Worm (Caenorhabditis elegans) whole organism, L1 larva: ENCODE data around the gene zip-8.

Experiments
- C04F5.9 ChIP-seq: sonication (generic microtip); optimal IDR thresholded peaks from 2 replicates; lab custom pipeline; 2016; ENCODE audit warnings: missing genetic modification characterization, missing compliant biosample characterization
- C16A3.4 ChIP-seq: fragments of 150-350 bp; optimal IDR thresholded peaks from 2 replicates; lab custom pipeline; 2014; ENCODE audit warnings: missing biosample characterization, missing genetic modification characterization
- F16B12.6 ChIP-seq: fragments of 150-350 bp; optimal IDR thresholded peaks from 2 replicates; lab custom pipeline; 2014; ENCODE audit warnings: missing biosample characterization, missing genetic modification characterization
- aly-2 ChIP-seq: fragments of 150-350 bp; optimal IDR thresholded peaks from 2 replicates; lab custom pipeline; 2014; ENCODE audit warnings: missing biosample characterization, missing genetic modification characterization
- blmp-1 ChIP-seq: fragments of 150-350 bp; optimal IDR thresholded peaks from 2 replicates; lab custom pipeline; 2014; ENCODE audit warnings: missing biosample characterization, missing genetic modification characterization
- ceh-63 ChIP-seq: fragments of 200-800 bp; sonication (Bioruptor generic); optimal IDR thresholded peaks from 2 replicates; lab custom pipeline; 2018; ENCODE audit warnings: mild to moderate bottlenecking, missing genetic modification characterization, missing compliant biosample characterization
- ceh-88 ChIP-seq: fragments of 200-800 bp; sonication (Bioruptor generic); IDR thresholded peaks from 2 replicates; pipeline ENCODE4 v1.3.6; 2022; ENCODE audit warnings: missing genetic modification characterization, missing compliant biosample characterization
- ceh-90 ChIP-seq: sonication (generic microtip); optimal IDR thresholded peaks from 2 replicates; lab custom pipeline; 2016; ENCODE audit warnings: missing genetic modification characterization, missing compliant biosample characterization
- ces-1 ChIP-seq: fragments of 150-350 bp; optimal IDR thresholded peaks from 2 replicates; lab custom pipeline; 2014; ENCODE audit warnings: missing biosample characterization, missing genetic modification reagents, missing genetic modification characterization
- dpl-1 ChIP-seq, 3 experiments: fragments of 150-350 bp in 2 of 3; sonication (generic microtip) in 1 of 3; optimal IDR thresholded peaks; 2 replicates each; lab custom pipeline; 2014 to 2017; ENCODE audit warnings: missing biosample characterization in 3 of 3, missing genetic modification characterization in 3 of 3, missing genetic modification reagents in 3 of 3
- dsc-1 ChIP-seq: sonication (generic microtip); optimal IDR thresholded peaks from 2 replicates; lab custom pipeline; 2016; ENCODE audit warnings: mild to moderate bottlenecking, missing genetic modification characterization, missing compliant biosample characterization
- efl-1 ChIP-seq, 4 experiments: fragments of 150-350 bp; optimal IDR thresholded peaks in 3 of 4; peaks in 1 of 4; 1 replicate in 1 of 4; 2 replicates in 3 of 4; lab custom pipeline; 2014; ENCODE audit warnings: missing biosample characterization in 2 of 4, missing genetic modification characterization in 2 of 4, missing genetic modification reagents in 2 of 4
- efl-3 ChIP-seq: fragments of 200-800 bp; sonication (Bioruptor generic); optimal IDR thresholded peaks from 2 replicates; lab custom pipeline; 2018; ENCODE audit warnings: mild to moderate bottlenecking, missing genetic modification characterization, missing compliant biosample characterization
- egl-13 ChIP-seq: sonication (generic microtip); optimal IDR thresholded peaks from 2 replicates; lab custom pipeline; 2016; ENCODE audit warnings: missing genotype, missing genetic modification reagents, missing genetic modification characterization, missing compliant biosample characterization
- elt-3 ChIP-seq, 6 experiments: fragments of 150-350 bp in 1 of 6; sonication (generic microtip); optimal IDR thresholded peaks; 2 replicates each; lab custom pipeline; 2017 to 2018; ENCODE audit warnings: missing biosample characterization in 6 of 6, missing genetic modification characterization in 6 of 6, inconsistent platforms in 1 of 6
- fkh-10 ChIP-seq: sonication (generic microtip); optimal IDR thresholded peaks from 2 replicates; lab custom pipeline; 2017; ENCODE audit warnings: missing biosample characterization, missing genetic modification reagents, missing genetic modification characterization
- fos-1 ChIP-seq: fragments of 150-350 bp; optimal IDR thresholded peaks from 2 replicates; lab custom pipeline; 2014; ENCODE audit warnings: missing biosample characterization, missing genetic modification characterization
- grh-1 ChIP-seq: fragments of 200-800 bp; sonication (Bioruptor generic); IDR thresholded peaks from 2 replicates; pipeline ENCODE4 v1.3.6; 2022; ENCODE audit warnings: missing genetic modification reagents, missing genetic modification characterization, missing compliant biosample characterization
- hpl-2 ChIP-seq: fragments of 150-350 bp; optimal IDR thresholded peaks from 2 replicates; lab custom pipeline; 2014; ENCODE audit warnings: missing biosample characterization, missing genetic modification reagents, missing genetic modification characterization
- isw-1 ChIP-seq: fragments of 200-800 bp; sonication (Bioruptor generic); IDR thresholded peaks from 2 replicates; pipeline ENCODE4 v1.3.6; 2022; ENCODE audit warnings: missing genetic modification characterization, missing compliant biosample characterization
- jun-1 ChIP-seq: fragments of 150-350 bp; optimal IDR thresholded peaks from 2 replicates; lab custom pipeline; 2014; ENCODE audit warnings: missing biosample characterization, missing genetic modification reagents, missing genetic modification characterization
- lin-14 ChIP-seq: fragments of 200-800 bp; sonication (Bioruptor generic); optimal IDR thresholded peaks from 2 replicates; lab custom pipeline; 2018; ENCODE audit warnings: mild to moderate bottlenecking, missing genetic modification characterization, moderate library complexity, missing compliant biosample characterization
- lin-15B ChIP-seq: fragments of 150-350 bp; sonication (generic microtip); optimal IDR thresholded peaks from 3 replicates; lab custom pipeline; 2014; ENCODE audit warnings: missing biosample characterization, missing genetic modification characterization
- lin-39 ChIP-seq: fragments of 150-350 bp; optimal IDR thresholded peaks from 2 replicates; lab custom pipeline; 2014; ENCODE audit warnings: missing biosample characterization, missing genetic modification reagents, missing genetic modification characterization
- lir-3 ChIP-seq: sonication (generic microtip); optimal IDR thresholded peaks from 2 replicates; lab custom pipeline; 2016; ENCODE audit warnings: mild to moderate bottlenecking, missing genetic modification characterization, moderate library complexity, missing compliant biosample characterization; ENCODE audit not compliant: poor library complexity
- mab-9 ChIP-seq: fragments of 200-800 bp; sonication (Bioruptor generic); IDR thresholded peaks from 2 replicates; pipeline ENCODE4 v1.3.6; 2022; ENCODE audit warnings: missing genetic modification reagents, missing genetic modification characterization, missing compliant biosample characterization
- mdl-1 ChIP-seq, 2 experiments: fragments of 150-350 bp; optimal IDR thresholded peaks; 2 replicates each; lab custom pipeline; 2014 to 2017; ENCODE audit warnings: missing biosample characterization in 2 of 2, missing genetic modification characterization in 2 of 2, inconsistent platforms in 1 of 2
- nhr-237 ChIP-seq: fragments of 150-350 bp; optimal IDR thresholded peaks from 2 replicates; lab custom pipeline; 2014; ENCODE audit warnings: missing biosample characterization, missing genetic modification characterization
- nhr-28 ChIP-seq: fragments of 150-350 bp; optimal IDR thresholded peaks from 2 replicates; lab custom pipeline; 2014; ENCODE audit warnings: missing biosample characterization, missing genetic modification characterization
- nhr-47 ChIP-seq: sonication (generic microtip); optimal IDR thresholded peaks from 2 replicates; lab custom pipeline; 2016; ENCODE audit warnings: mild to moderate bottlenecking, missing genetic modification characterization, moderate library complexity, missing compliant biosample characterization
- nhr-71 ChIP-seq: sonication (generic microtip); optimal IDR thresholded peaks from 2 replicates; lab custom pipeline; 2016; ENCODE audit warnings: mild to moderate bottlenecking, missing genetic modification characterization, moderate library complexity, missing compliant biosample characterization
- nhr-77 ChIP-seq: fragments of 150-350 bp; optimal IDR thresholded peaks from 2 replicates; lab custom pipeline; 2014; ENCODE audit warnings: missing biosample characterization, missing genetic modification characterization
- nhr-84 ChIP-seq: sonication (generic microtip); optimal IDR thresholded peaks from 2 replicates; lab custom pipeline; 2017; ENCODE audit warnings: missing biosample characterization, missing genetic modification characterization
- nhr-90 ChIP-seq: sonication (generic microtip); optimal IDR thresholded peaks from 2 replicates; lab custom pipeline; 2016; ENCODE audit warnings: mild to moderate bottlenecking, missing genetic modification characterization, missing compliant biosample characterization; ENCODE audit not compliant: poor library complexity
- pag-3 ChIP-seq: sonication (generic microtip); optimal IDR thresholded peaks from 2 replicates; lab custom pipeline; 2017; ENCODE audit warnings: missing genetic modification characterization, mild to moderate bottlenecking, missing compliant biosample characterization, antibody characterized with exemption, borderline replicate concordance; ENCODE audit not compliant: insufficient read depth
- pqm-1 ChIP-seq: sonication (generic microtip); optimal IDR thresholded peaks from 3 replicates; lab custom pipeline; 2017; ENCODE audit warnings: missing biosample characterization, missing genetic modification characterization
- snpc-4 ChIP-seq: fragments of 150-350 bp; optimal IDR thresholded peaks from 2 replicates; lab custom pipeline; 2014; ENCODE audit warnings: missing biosample characterization, missing genetic modification characterization
- sox-4 ChIP-seq: sonication (generic microtip); optimal IDR thresholded peaks from 2 replicates; lab custom pipeline; 2016; ENCODE audit warnings: missing genetic modification characterization, missing compliant biosample characterization
- sptf-1 ChIP-seq: fragments of 150-350 bp; optimal IDR thresholded peaks from 2 replicates; lab custom pipeline; 2014; ENCODE audit warnings: missing biosample characterization, missing genetic modification characterization
- swsn-7 ChIP-seq: sonication (generic microtip); optimal IDR thresholded peaks from 2 replicates; lab custom pipeline; 2016; ENCODE audit warnings: missing genetic modification characterization, missing compliant biosample characterization
- tbx-2 ChIP-seq: sonication (generic microtip); optimal IDR thresholded peaks from 2 replicates; lab custom pipeline; 2016; ENCODE audit warnings: missing genetic modification characterization, missing compliant biosample characterization
- unc-130 ChIP-seq: fragments of 150-350 bp; optimal IDR thresholded peaks from 2 replicates; lab custom pipeline; 2017; ENCODE audit warnings: missing biosample characterization, missing genetic modification characterization, inconsistent platforms
- unc-30 ChIP-seq: sonication (generic microtip); optimal IDR thresholded peaks from 2 replicates; lab custom pipeline; 2017; ENCODE audit warnings: missing biosample characterization, missing genetic modification characterization
- unc-86 ChIP-seq: sonication (generic microtip); optimal IDR thresholded peaks from 2 replicates; lab custom pipeline; 2016; ENCODE audit warnings: missing genetic modification characterization, missing compliant biosample characterization
- xbp-1 ChIP-seq: sonication (generic microtip); optimal IDR thresholded peaks from 2 replicates; lab custom pipeline; 2016; ENCODE audit warnings: missing genetic modification characterization, missing compliant biosample characterization
- zag-1 ChIP-seq: fragments of 150-350 bp; optimal IDR thresholded peaks from 2 replicates; lab custom pipeline; 2014; ENCODE audit warnings: missing biosample characterization, missing genetic modification characterization
- ztf-11 ChIP-seq, 2 experiments: sonication (generic microtip); optimal IDR thresholded peaks; 2 replicates each; lab custom pipeline; 2016 to 2017; ENCODE audit warnings: missing genetic modification characterization in 2 of 2, missing biosample characterization in 1 of 2, missing compliant biosample characterization in 1 of 2

The zip-8 gene

ce11 chrIII:6478256-6479004, at the start of gene zip-8:
zip-8 (plus strand) TSS chrIII:6478955.
- TF ChIP-seq jun-1 (tag; lab: Kevin White, UChicago) (no peak), fos-1 (no peak), C16A3.4 (tag; lab: Kevin White, UChicago) (no peak)

- no peak for TF ChIP-seq mab-9
- TF ChIP-seq pqm-1 (tag; lab: Kevin White, UChicago) = no peak
- TF ChIP-seq xbp-1 (tag; lab: Kevin White, UChicago) = no peak
- TF ChIP-seq ceh-90 = no peak
- no peak for TF ChIP-seq ceh-88 (GFP tag; lab: Robert Waterston, UW)
- no peak for TF ChIP-seq ceh-63 (GFP tag; lab: Kevin White, UChicago)
- no peak for TF ChIP-seq grh-1
- no peak for TF ChIP-seq unc-86 (tag; lab: Kevin White, UChicago)
- no peak for TF ChIP-seq dsc-1
- no peak for TF ChIP-seq isw-1 (GFP tag; lab: Robert Waterston, UW)
- TF ChIP-seq sox-4 = no peak
- TF ChIP-seq mdl-1 (tag; optimal IDR thresholded peaks at IDR 0.05; lab: Kevin White, UChicago) = no peak
- TF ChIP-seq lin-39 (tag; lab: Kevin White, UChicago) = no peak
- no peak for TF ChIP-seq efl-3 (GFP tag; lab: Kevin White, UChicago)
- TF ChIP-seq efl-1 (optimal IDR thresholded peaks at IDR 0.05; lab: Kevin White, UChicago) = no peak
- TF ChIP-seq efl-1 (GFP tag; optimal IDR thresholded peaks at IDR 0.05 in 1 of 2; lab: Kevin White, UChicago) = no peak
- TF ChIP-seq zag-1 (tag; lab: Kevin White, UChicago) = no peak
- no peak for TF ChIP-seq nhr-28
- no peak for TF ChIP-seq blmp-1 (tag; lab: Kevin White, UChicago)
- TF ChIP-seq, all 84 proteins: peak for 0
Observed at ce11 chrIII:6430834-6431233, 47.9 kb upstream of the zip-8 start, which contains the start of gene popl-1. popl-1 (minus strand) TSS chrIII:6430934.

DNA sequence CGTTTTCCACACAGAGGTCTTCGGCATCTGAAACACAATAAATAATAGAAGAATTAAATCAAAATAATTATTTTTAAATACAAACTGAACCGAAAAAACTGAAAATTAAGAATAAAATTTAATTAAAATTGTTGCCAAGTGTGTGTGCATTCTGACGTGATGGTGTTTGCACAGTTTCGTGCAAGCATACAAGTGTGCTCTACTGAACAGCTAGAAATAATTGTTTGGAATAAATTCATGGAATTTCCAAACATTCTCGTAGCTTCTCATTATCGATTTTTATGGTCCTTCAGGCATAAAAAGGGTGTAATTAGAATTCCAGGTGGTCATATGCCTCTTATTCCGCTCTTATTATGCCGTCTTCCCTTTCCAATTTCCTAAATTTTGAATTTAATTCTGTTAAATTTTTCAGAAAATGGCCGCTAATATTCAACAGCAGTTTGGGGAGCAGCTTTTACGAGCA, 47.0 kb upstream of the zip-8 start, which contains the start of the genes mrps-17 and txdc-9:
Gene mrps-17 (minus strand): TSS at position 33 of the 463 bp plus-strand sequence.
Gene txdc-9 (plus strand): TSS at position 413 of the 463 bp plus-strand sequence.
- TF ChIP-seq ztf-11 (tag; optimal IDR thresholded peaks at IDR 0.05; lab: Kevin White, UChicago) (peak in 1 of 2 experiments; percentile 46), sptf-1 (tag; lab: Kevin White, UChicago) (no peak), egl-13 (tag; lab: Kevin White, UChicago) (peak; percentile 64), unc-86 (tag; lab: Kevin White, UChicago) (peak; percentile 78), nhr-47 (peak; percentile 78), snpc-4 (tag; lab: Kevin White, UChicago) (no peak), lin-14 (GFP tag; lab: Kevin White, UChicago) (peak; percentile 84), nhr-90 (tag; lab: Kevin White, UChicago) (peak; percentile 61), unc-30 (tag; lab: Kevin White, UChicago) (no peak), mdl-1 (tag; optimal IDR thresholded peaks at IDR 0.05; lab: Kevin White, UChicago) (no peak), efl-1 (optimal IDR thresholded peaks at IDR 0.05; lab: Kevin White, UChicago) (peak; percentile 80 to 81), efl-1 (GFP tag; optimal IDR thresholded peaks at IDR 0.05 in 1 of 2; lab: Kevin White, UChicago) (peak; percentile 80 to 96), hpl-2 (no peak), lin-15B (peak; percentile 82), lir-3 (tag; lab: Kevin White, UChicago) (peak; percentile 61), pag-3 (tag; lab: Kevin White, UChicago) (no peak), swsn-7 (tag; lab: Kevin White, UChicago) (peak; percentile 77), elt-3 (tag; optimal IDR thresholded peaks at IDR 0.05; lab: Kevin White, UChicago) (peak in 2 of 6 experiments; percentile 45 to 76), dpl-1 (GFP tag; optimal IDR thresholded peaks at IDR 0.05; lab: Kevin White, UChicago) (peak; percentile 70 to 84 (median 78)), nhr-77 (tag; lab: Kevin White, UChicago) (peak; percentile 30), C16A3.4 (tag; lab: Kevin White, UChicago) (peak; percentile 93), jun-1 (tag; lab: Kevin White, UChicago) (no peak), unc-130 (tag; lab: Kevin White, UChicago) (peak; percentile 97), F16B12.6 (tag; lab: Kevin White, UChicago) (peak; percentile 98), aly-2 (tag; lab: Kevin White, UChicago) (peak; percentile 71), tbx-2 (tag; lab: Kevin White, UChicago) (peak; percentile 70), ces-1 (peak; percentile 87), fkh-10 (GFP tag; lab: Kevin White, UChicago) (peak; percentile 62), nhr-84 (no peak), nhr-237 (peak; percentile 20), nhr-71 (tag; lab: Kevin White, UChicago) (peak; percentile 86), C04F5.9 (peak; percentile 40)
